Fruit fly (Drosophila melanogaster) whole organism, wandering third instar larva: ENCODE results near the gene CG18284.

ENCODE experiments used
- Abd-B ChIP-seq: fragments of >200 bp; optimal IDR thresholded peaks from 2 replicates; lab custom pipeline; 2017; ENCODE audit warnings: missing biosample characterization, missing genetic modification characterization
- CG9705 ChIP-seq: fragments of 200-800 bp; sonication (Bioruptor generic); optimal IDR thresholded peaks from 2 replicates; lab custom pipeline; 2018; ENCODE audit warnings: missing biosample characterization, mild to moderate bottlenecking, missing genetic modification characterization
- Dfd ChIP-seq: fragments of >200 bp; optimal IDR thresholded peaks from 2 replicates; lab custom pipeline; 2017; ENCODE audit warnings: missing biosample characterization, missing genetic modification characterization
- Dif ChIP-seq: fragments of 200-275, 200-300 bp; sonication (Bioruptor generic); optimal IDR thresholded peaks from 2 replicates; lab custom pipeline; 2018; ENCODE audit warnings: missing biosample characterization, missing genetic modification characterization; ENCODE audit not compliant: partially characterized antibody
- GATAd ChIP-seq: sonication (Bioruptor generic); optimal IDR thresholded peaks from 2 replicates; lab custom pipeline; 2016; ENCODE audit warnings: missing biosample characterization, missing genetic modification characterization
- HLH106 ChIP-seq: fragments of 200-800 bp; optimal IDR thresholded peaks from 3 replicates; lab custom pipeline; 2019; ENCODE audit warnings: missing biosample characterization, mild to moderate bottlenecking, missing genetic modification characterization, moderate library complexity
- Hnf4 ChIP-seq: fragments of 200-800 bp; sonication (Bioruptor generic); optimal IDR thresholded peaks from 2 replicates; lab custom pipeline; 2016; ENCODE audit warnings: missing biosample characterization, mild to moderate bottlenecking, missing genetic modification characterization
- Hr78 ChIP-seq: fragments of >200 bp; optimal IDR thresholded peaks from 2 replicates; lab custom pipeline; 2017; ENCODE audit warnings: missing biosample characterization, missing genetic modification characterization
- Hr83 ChIP-seq: fragments of 200-300 bp; sonication (Bioruptor generic); optimal IDR thresholded peaks from 2 replicates; lab custom pipeline; 2016; ENCODE audit warnings: missing biosample characterization, mild to moderate bottlenecking, missing genetic modification characterization, moderate library complexity; ENCODE audit not compliant: poor library complexity, severe bottlenecking
- Mio ChIP-seq: sonication (Bioruptor generic); optimal IDR thresholded peaks from 2 replicates; lab custom pipeline; 2016; ENCODE audit warnings: missing biosample characterization, missing genetic modification characterization
- Myc ChIP-seq: fragments of >200 bp; optimal IDR thresholded peaks from 2 replicates; lab custom pipeline; 2017
- N ChIP-seq: fragments of >200 bp; optimal IDR thresholded peaks from 2 replicates; lab custom pipeline; 2018; ENCODE audit warnings: missing biosample characterization, missing external identifiers, missing genetic modification characterization
- OdsH ChIP-seq: fragments of 200-800 bp; sonication (Bioruptor generic); optimal IDR thresholded peaks from 2 replicates; lab custom pipeline; 2016; ENCODE audit warnings: missing biosample characterization, mild to moderate bottlenecking, missing genetic modification characterization
- Rel ChIP-seq, 2 experiments: fragments of 200-800 bp; sonication (Bioruptor generic) in 1 of 2; optimal IDR thresholded peaks; 2 replicates in 1 of 2; 3 replicates in 1 of 2; lab custom pipeline; 2016 to 2019; ENCODE audit warnings: mild to moderate bottlenecking in 2 of 2, missing biosample characterization in 2 of 2, missing genetic modification characterization in 2 of 2, moderate library complexity in 1 of 2
- Sp1 ChIP-seq: fragments of 200-800 bp; sonication (Bioruptor generic); optimal IDR thresholded peaks from 3 replicates; lab custom pipeline; 2019; ENCODE audit warnings: missing biosample characterization, mild to moderate bottlenecking, missing genetic modification characterization, moderate library complexity
- Vsx2 ChIP-seq: fragments of 200-300, 225-300 bp; sonication (Bioruptor generic); optimal IDR thresholded peaks from 2 replicates; lab custom pipeline; 2018; ENCODE audit warnings: missing biosample characterization, missing genetic modification characterization; ENCODE audit not compliant: partially characterized antibody
- br ChIP-seq: fragments of 200-800 bp; sonication (Bioruptor generic); optimal IDR thresholded peaks from 2 replicates; lab custom pipeline; 2016; ENCODE audit warnings: missing biosample characterization, missing genetic modification characterization
- brk ChIP-seq: fragments of 200-800 bp; sonication (Bioruptor generic); optimal IDR thresholded peaks from 2 replicates; lab custom pipeline; 2016; ENCODE audit warnings: missing biosample characterization, mild to moderate bottlenecking, missing genetic modification characterization
- dmrt93B ChIP-seq: fragments of 200-800 bp; sonication (Bioruptor generic); optimal IDR thresholded peaks from 2 replicates; lab custom pipeline; 2018; ENCODE audit warnings: missing biosample characterization, mild to moderate bottlenecking, missing genetic modification characterization
- dsf ChIP-seq: sonication (Bioruptor generic); optimal IDR thresholded peaks from 2 replicates; lab custom pipeline; 2016; ENCODE audit warnings: missing biosample characterization, missing genetic modification characterization, borderline replicate concordance
- ey ChIP-seq: fragments of 200-800 bp; sonication (Bioruptor generic); optimal IDR thresholded peaks from 2 replicates; lab custom pipeline; 2016; ENCODE audit warnings: missing biosample characterization, missing genetic modification characterization
- foxo ChIP-seq, 2 experiments: fragments of 200-800 bp; sonication (Bioruptor generic); optimal IDR thresholded peaks; 2 replicates in 1 of 2; 3 replicates in 1 of 2; lab custom pipeline; 2016 to 2017; ENCODE audit warnings: missing biosample characterization in 2 of 2, missing genetic modification characterization in 2 of 2
- fru ChIP-seq: fragments of 200-800 bp; sonication (Bioruptor generic); optimal IDR thresholded peaks from 3 replicates; lab custom pipeline; 2016; ENCODE audit warnings: missing biosample characterization, mild to moderate bottlenecking, missing genetic modification characterization
- h ChIP-seq: fragments of 200-800 bp; sonication (Bioruptor generic); optimal IDR thresholded peaks from 3 replicates; lab custom pipeline; 2016; ENCODE audit warnings: missing biosample characterization, mild to moderate bottlenecking, missing genetic modification characterization
- lola ChIP-seq: fragments of >200 bp; optimal IDR thresholded peaks from 2 replicates; lab custom pipeline; 2017; ENCODE audit warnings: missing biosample characterization, missing genetic modification characterization
- pan ChIP-seq: fragments of >200 bp; optimal IDR thresholded peaks from 2 replicates; lab custom pipeline; 2017
- psq ChIP-seq: fragments of 200-800 bp; sonication (Bioruptor generic); optimal IDR thresholded peaks from 3 replicates; lab custom pipeline; 2017; ENCODE audit warnings: missing biosample characterization, mild to moderate bottlenecking, missing genetic modification characterization, moderate library complexity
- rgr ChIP-seq: fragments of 200-800 bp; sonication (Bioruptor generic); optimal IDR thresholded peaks from 3 replicates; lab custom pipeline; 2016; ENCODE audit warnings: missing biosample characterization, mild to moderate bottlenecking, missing genetic modification characterization
- sage ChIP-seq: fragments of 200-800 bp; sonication (Bioruptor generic); optimal IDR thresholded peaks from 2 replicates; lab custom pipeline; 2016; ENCODE audit warnings: missing biosample characterization, mild to moderate bottlenecking, missing genetic modification characterization
- sv ChIP-seq: fragments of 200-800 bp; sonication (Bioruptor generic); optimal IDR thresholded peaks from 3 replicates; lab custom pipeline; 2016; ENCODE audit warnings: missing biosample characterization, missing genetic modification characterization
- tai ChIP-seq: sonication (Bioruptor generic); optimal IDR thresholded peaks from 2 replicates; lab custom pipeline; 2016; ENCODE audit warnings: missing biosample characterization, missing genetic modification characterization
- usp ChIP-seq: fragments of >200 bp; optimal IDR thresholded peaks from 2 replicates; lab custom pipeline; 2017; ENCODE audit warnings: missing biosample characterization, missing genetic modification characterization
- woc ChIP-seq: sonication (Bioruptor generic); optimal IDR thresholded peaks from 2 replicates; lab custom pipeline; 2016; ENCODE audit warnings: missing biosample characterization, mild to moderate bottlenecking, missing genetic modification characterization

Gene CG18284

DNA sequence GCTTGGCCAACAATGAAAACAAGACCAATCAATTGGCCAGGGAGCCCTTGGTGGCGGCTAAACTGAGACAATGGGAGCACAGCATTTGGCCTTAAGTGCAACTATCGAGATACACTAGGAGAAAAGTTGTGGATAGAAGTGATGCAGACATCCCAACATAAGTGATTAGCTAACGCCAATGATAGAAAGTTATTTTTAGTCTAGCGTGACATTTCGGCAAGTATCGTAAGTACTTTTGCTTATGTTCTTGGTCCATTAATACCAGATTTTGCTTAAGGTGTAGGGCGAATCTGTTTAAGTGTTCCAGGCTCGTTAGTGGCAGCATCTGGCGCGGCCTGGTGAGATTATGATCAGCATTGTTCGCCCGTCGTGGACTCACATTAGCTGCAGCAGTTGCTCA lies 11.1 kb upstream of the CG18284 start:
- TF ChIP-seq usp (GFP tag; lab: Kevin White, UChicago) = no peak
- no peak for TF ChIP-seq Vsx2
- TF ChIP-seq h (GFP tag; lab: Kevin White, UChicago) = peak; percentile 42
- no peak for TF ChIP-seq sage (GFP tag; lab: Kevin White, UChicago)
- TF ChIP-seq woc (GFP tag; lab: Kevin White, UChicago) = no peak
- no peak for TF ChIP-seq GATAd
- TF ChIP-seq HLH106 = peak; percentile 41
- peak; percentile 31 for TF ChIP-seq fru
- no peak for TF ChIP-seq Abd-B (GFP tag; lab: Kevin White, UChicago)
- peak; percentile 30 for TF ChIP-seq ey (GFP tag; lab: Kevin White, UChicago)
- TF ChIP-seq br (GFP tag; lab: Kevin White, UChicago) = peak; percentile 9
- TF ChIP-seq lola = no peak
- peak; percentile 22 for TF ChIP-seq rgr (GFP tag; lab: Kevin White, UChicago)
- no peak for TF ChIP-seq Mio (GFP tag; lab: Kevin White, UChicago)
- no peak for TF ChIP-seq pan (lab: Kevin White, UChicago)
- TF ChIP-seq psq = no peak
- peak in 1 of 2 experiments; percentile 28 for TF ChIP-seq foxo (GFP tag; optimal IDR thresholded peaks at IDR 0.05; lab: Kevin White, UChicago)
- no peak for TF ChIP-seq Dif
- TF ChIP-seq sv (GFP tag; lab: Kevin White, UChicago) = no peak
- no peak for TF ChIP-seq N (GFP tag; lab: Kevin White, UChicago)
- TF ChIP-seq, all 38 proteins: peak for 7

DNA sequence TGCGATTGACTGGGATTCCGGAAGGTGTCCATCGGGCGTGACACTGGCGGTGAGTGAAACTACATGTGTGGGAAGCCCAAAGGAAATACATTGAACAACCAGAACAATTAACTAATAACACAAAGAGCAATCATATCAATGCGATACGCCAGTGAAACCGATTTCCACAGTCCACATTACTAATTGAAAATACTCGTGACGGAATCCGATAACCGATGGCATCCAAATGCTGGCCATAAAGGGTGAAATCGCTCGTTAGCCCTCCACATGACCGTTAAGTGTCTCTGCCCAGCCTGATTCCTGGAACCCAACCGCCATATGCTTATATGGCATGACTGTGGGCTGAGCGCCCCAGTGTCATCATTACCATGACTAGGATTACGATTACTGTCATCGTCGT lies 5.4 kb upstream of the CG18284 start, which contains the start of gene CG7329:
Gene CG7329, minus strand, starts transcription at position 101 of the 400 bp plus-strand sequence.
- TF ChIP-seq CG9705 (GFP tag; lab: Kevin White, UChicago) (no peak), Abd-B (GFP tag; lab: Kevin White, UChicago) (no peak), Rel (GFP tag; optimal IDR thresholded peaks at IDR 0.05; lab: Kevin White, UChicago) (no peak), Rel (tag; optimal IDR thresholded peaks at IDR 0.05; lab: Kevin White, UChicago) (no peak), Sp1 (GFP tag; lab: Kevin White, UChicago) (no peak), Hnf4 (GFP tag; lab: Kevin White, UChicago) (no peak), Hr78 (GFP tag; lab: Kevin White, UChicago) (no peak), OdsH (GFP tag; lab: Kevin White, UChicago) (no peak), Dif (no peak), GATAd (no peak), sage (GFP tag; lab: Kevin White, UChicago) (no peak), foxo (GFP tag; optimal IDR thresholded peaks at IDR 0.05; lab: Kevin White, UChicago) (no peak), rgr (GFP tag; lab: Kevin White, UChicago) (no peak), br (GFP tag; lab: Kevin White, UChicago) (no peak), usp (GFP tag; lab: Kevin White, UChicago) (no peak), fru (no peak), tai (GFP tag; lab: Kevin White, UChicago) (no peak), N (GFP tag; lab: Kevin White, UChicago) (no peak), HLH106 (no peak)

DNA sequence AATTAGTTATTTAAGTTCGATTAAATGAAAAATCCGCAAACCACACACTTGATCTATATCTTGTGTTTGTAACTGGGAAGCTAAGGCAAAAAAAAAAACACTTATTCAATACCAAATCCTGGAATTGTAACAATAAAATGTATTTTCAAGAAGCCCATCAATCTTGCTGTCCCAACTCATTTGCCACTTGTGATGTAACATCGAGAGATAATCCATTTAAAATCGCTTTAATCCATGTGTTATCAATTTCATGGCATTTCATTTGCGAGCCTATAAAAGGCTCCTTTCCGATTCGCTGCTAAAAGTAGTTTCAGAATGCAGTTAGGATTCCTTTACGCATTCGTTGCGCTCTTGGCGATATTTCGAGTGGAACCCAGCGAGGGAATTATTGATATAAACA lies 4.1 kb upstream of the CG18284 start, which contains the start of gene CG31872:
Gene CG31872, plus strand, starts transcription at position 301 of the 400 bp plus-strand sequence.
- TF ChIP-seq dsf (GFP tag; lab: Kevin White, UChicago) = no peak
- TF ChIP-seq CG9705 (GFP tag; lab: Kevin White, UChicago) = no peak
- no peak for TF ChIP-seq Hr83
- no peak for TF ChIP-seq Hnf4 (GFP tag; lab: Kevin White, UChicago)
- no peak for TF ChIP-seq psq

DNA sequence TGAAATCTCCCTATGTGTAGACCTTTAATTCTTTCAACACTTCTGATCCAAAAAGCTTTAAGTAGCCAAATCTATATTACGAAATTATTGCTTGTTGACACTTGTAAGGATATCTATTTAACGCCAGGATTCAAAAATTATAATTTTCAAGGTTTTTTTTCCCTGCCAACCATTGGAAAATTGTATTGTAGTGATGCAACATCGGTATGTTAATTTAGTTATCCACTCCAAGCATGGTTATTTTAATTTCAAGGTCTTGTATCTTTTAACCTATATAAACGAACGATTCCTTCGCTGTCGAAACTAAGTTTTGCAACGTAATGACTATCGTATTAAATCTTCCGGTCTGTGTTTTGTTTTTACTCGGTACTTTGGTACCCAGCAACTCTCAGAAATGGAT lies 2.3 kb downstream of the CG18284 start, which contains the start of gene CG17097:
Gene CG17097, plus strand, starts transcription at position 301 of the 400 bp plus-strand sequence.
- TF ChIP-seq Vsx2 (no peak), h (GFP tag; lab: Kevin White, UChicago) (no peak), tai (GFP tag; lab: Kevin White, UChicago) (no peak), dmrt93B (GFP tag; lab: Kevin White, UChicago) (no peak), Hr78 (GFP tag; lab: Kevin White, UChicago) (no peak), Myc (lab: Kevin White, UChicago) (no peak), sage (GFP tag; lab: Kevin White, UChicago) (no peak), Sp1 (GFP tag; lab: Kevin White, UChicago) (no peak), brk (GFP tag; lab: Kevin White, UChicago) (no peak), N (GFP tag; lab: Kevin White, UChicago) (no peak), Hnf4 (GFP tag; lab: Kevin White, UChicago) (no peak), Hr83 (no peak), HLH106 (no peak), Dif (no peak), OdsH (GFP tag; lab: Kevin White, UChicago) (no peak), Dfd (GFP tag; lab: Kevin White, UChicago) (no peak), foxo (GFP tag; optimal IDR thresholded peaks at IDR 0.05; lab: Kevin White, UChicago) (no peak), psq (no peak), usp (GFP tag; lab: Kevin White, UChicago) (no peak), dsf (GFP tag; lab: Kevin White, UChicago) (no peak)
- TF ChIP-seq, all 38 proteins: peak for 0
